Fruit fly (Drosophila melanogaster): ENCODE results near the gene Teh4.

Teh4 gene

DNA sequence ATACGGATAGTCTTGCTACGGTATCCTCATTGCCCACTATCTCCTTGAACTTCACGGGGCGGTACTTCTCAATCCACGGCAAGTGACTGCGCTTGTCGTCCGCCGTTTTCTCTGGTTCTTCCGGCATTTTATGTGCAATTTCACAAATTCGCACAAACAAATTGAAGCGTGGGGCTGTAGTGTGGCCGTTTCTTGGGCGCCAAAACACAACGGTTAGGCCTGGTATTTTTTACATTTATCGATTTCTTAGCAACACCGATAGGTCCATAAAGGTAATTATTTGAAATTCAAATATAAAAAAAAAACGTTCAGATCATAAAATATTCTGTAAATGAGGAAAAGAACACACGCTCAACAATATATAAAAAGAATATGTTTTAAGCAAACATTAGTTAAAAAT lies 42.2 kb downstream of the Teh4 start, which contains the start of gene RfC4:
Gene RfC4 (minus strand): TSS at position 182 of the 400 bp plus-strand sequence.
- TF ChIP-seq CrebA (GFP tag; optimal IDR thresholded peaks at IDR 0.05; ENCODE audit: borderline replicate concordance) (no peak), psq (GFP tag; optimal IDR thresholded peaks at IDR 0.05) (no peak), dsf (GFP tag; optimal IDR thresholded peaks at IDR 0.05; ENCODE audit: borderline replicate concordance) (no peak)

DNA sequence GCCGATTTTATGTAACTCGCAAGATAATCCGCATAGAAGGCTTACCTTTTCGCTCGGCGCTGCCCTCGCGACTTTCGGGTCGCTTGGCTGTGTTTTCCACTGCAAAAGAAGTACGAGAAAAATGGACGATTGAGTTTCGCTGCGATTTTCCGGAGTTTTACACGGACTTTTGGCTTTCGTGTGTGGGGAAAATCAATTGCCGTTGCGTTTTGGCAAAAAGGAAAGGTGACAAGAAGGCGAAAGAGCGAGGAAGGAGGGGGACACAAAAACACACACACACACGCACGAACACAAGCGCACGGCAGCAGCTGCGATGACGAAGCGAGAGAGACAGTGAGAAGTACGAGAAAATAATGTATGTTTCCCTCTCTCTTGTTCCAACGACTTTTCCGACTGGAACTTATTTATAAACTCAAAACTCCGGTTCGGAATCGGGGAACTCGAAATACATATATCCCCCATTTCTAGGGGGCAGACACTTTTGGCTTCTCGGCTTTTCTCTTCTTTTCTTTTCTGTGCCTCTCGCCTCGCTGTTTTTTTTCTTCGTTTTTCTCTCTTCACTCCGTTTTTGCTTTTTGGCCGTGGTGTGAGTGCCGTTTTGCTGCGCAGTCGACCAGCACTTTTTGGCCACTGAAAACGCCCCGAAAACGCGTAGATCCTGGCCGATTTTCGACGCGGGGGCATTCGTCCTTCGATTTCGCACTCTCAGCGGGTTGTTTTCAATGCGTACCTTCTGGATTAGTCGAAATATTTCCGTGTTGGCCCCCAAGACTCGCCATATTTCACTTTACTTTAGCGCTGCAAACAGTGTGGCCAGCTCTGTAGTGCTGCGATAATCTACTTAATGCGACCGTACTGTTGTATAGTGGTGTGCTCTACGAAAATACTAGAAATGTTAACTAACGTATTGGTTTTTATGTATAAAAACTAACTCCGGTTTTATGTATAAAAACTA lies 44.1 kb downstream of the Teh4 start, which contains the start of gene ens:
Gene ens (minus strand): TSS at position 827 of the 955 bp plus-strand sequence.
- TF ChIP-seq CrebA (GFP tag; optimal IDR thresholded peaks at IDR 0.05; ENCODE audit: borderline replicate concordance) (no peak), psq (GFP tag; optimal IDR thresholded peaks at IDR 0.05) (peak; percentile 88), Dfd (GFP tag; optimal IDR thresholded peaks at IDR 0.05) (no peak), Dif (GFP tag; optimal IDR thresholded peaks at IDR 0.05; ENCODE audit: partially characterized antibody) (peak; percentile 33), sv (GFP tag; optimal IDR thresholded peaks at IDR 0.05) (no peak)

DNA sequence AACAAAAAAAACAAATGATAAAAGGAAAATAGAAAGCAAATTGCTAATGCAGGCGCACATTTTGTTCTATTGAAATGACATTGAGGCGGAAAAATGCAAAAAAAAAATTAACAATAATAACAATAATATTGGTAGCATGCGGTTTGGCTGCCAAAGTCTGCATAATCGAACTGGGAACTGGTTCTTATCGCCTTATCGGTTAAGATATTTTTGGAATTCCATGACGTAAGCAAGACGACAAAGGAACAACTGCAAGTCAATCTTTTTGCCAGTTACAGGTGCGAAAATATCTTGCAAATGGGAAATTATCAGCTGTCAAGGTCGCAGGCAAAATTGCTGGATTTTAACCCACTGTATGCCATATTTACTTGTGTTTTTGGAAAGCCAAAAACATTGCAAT lies 45.5 kb downstream of the Teh4 start:
- TF ChIP-seq Abd-B (GFP tag; optimal IDR thresholded peaks at IDR 0.05) = no peak
- TF ChIP-seq Hr78 (GFP tag; optimal IDR thresholded peaks at IDR 0.05) = no peak
- no peak for TF ChIP-seq Vsx2 (GFP tag; optimal IDR thresholded peaks at IDR 0.05; ENCODE audit: partially characterized antibody)
- TF ChIP-seq lola (GFP tag; optimal IDR thresholded peaks at IDR 0.05) = no peak
- no peak for TF ChIP-seq N (GFP tag; optimal IDR thresholded peaks at IDR 0.05)

DNA sequence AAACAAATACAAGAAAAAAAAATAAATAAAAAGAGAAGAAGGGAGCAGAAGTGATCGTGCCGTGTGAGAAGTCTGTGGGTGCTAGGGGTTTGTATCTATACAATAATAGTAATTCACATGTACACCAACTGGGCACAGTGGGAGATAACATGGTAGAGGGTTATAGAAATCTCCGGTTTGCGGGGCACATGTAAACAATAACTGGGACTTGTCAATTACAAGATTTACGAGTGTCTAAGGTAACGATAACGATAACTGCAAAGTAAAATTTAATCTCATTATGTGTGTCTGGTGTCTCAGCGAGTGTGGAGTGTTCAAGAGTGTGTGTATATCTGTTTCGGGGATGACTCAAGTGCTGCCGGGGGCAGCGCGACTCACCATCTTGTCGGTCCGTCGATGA lies 47.3 kb downstream of the Teh4 start:
- TF ChIP-seq Vsx2 (GFP tag; optimal IDR thresholded peaks at IDR 0.05; ENCODE audit: partially characterized antibody) (no peak), dl (GFP tag; optimal IDR thresholded peaks at IDR 0.05; ENCODE audit: insufficient read depth in 1 of 2, partially characterized antibody in 2 of 2) (no peak), Dif (GFP tag; optimal IDR thresholded peaks at IDR 0.05; ENCODE audit: partially characterized antibody) (no peak), Myc (optimal IDR thresholded peaks at IDR 0.05) (no peak), N (GFP tag; optimal IDR thresholded peaks at IDR 0.05) (no peak), psq (GFP tag; optimal IDR thresholded peaks at IDR 0.05) (no peak), woc (GFP tag; optimal IDR thresholded peaks at IDR 0.05) (no peak), Rel (GFP tag; optimal IDR thresholded peaks at IDR 0.05) (no peak), Rel (tag; optimal IDR thresholded peaks at IDR 0.05) (no peak), Jra (GFP tag; optimal IDR thresholded peaks at IDR 0.05) (no peak), sage (GFP tag; optimal IDR thresholded peaks at IDR 0.05) (no peak), usp (GFP tag; optimal IDR thresholded peaks at IDR 0.05) (no peak)

DNA sequence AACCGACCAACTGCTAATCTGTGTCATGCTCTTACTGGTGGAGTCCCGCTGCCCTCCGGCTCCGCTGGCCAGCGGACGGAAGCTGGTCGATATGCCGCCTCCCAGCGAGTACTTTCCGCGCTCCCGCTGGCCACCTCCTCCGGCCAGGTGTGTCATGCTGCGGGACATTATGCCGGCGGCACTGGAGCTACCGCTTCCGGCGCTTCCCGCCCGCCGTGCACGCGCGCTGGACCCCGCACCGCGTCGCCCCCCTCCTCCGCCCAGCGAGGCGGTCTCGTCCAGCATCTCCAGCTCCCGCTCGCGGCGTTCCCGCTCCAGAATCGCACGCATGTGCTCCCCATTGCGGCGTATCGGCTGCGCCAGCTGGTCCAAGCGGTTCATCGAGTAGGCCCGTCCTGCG lies 49.5 kb downstream of the Teh4 start:
- TF ChIP-seq Dfd (GFP tag; optimal IDR thresholded peaks at IDR 0.05) (peak; percentile 92), Mio (GFP tag; optimal IDR thresholded peaks at IDR 0.05) (no peak)

DNA sequence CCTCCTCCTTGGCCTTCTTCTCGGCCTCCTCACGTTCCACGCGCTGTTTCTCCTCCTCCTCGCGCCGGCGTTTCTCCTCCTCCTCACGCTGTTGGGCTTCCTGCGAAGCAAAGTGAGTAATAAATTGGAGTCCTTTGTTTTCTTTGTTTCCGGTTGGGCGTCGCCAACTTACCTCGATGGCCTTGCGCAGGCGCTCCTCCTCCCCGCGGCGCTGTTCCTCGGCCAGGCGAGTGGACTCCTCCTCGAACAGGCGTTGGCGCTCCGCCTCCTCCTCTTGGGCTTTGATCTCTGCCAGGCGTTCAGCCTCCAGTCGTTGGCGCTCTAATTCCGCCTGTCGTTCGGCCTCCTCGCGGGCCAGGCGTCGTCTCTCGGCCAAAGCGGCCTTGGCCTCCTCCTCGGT lies 52.4 kb downstream of the Teh4 start:
- no peak for TF ChIP-seq br (GFP tag; optimal IDR thresholded peaks at IDR 0.05)
- TF ChIP-seq ey (GFP tag; optimal IDR thresholded peaks at IDR 0.05) = no peak
- TF ChIP-seq sage (GFP tag; optimal IDR thresholded peaks at IDR 0.05) = no peak
- TF ChIP-seq sv (GFP tag; optimal IDR thresholded peaks at IDR 0.05) = no peak
- no peak for TF ChIP-seq h (GFP tag; optimal IDR thresholded peaks at IDR 0.05)
- TF ChIP-seq Jra (GFP tag; optimal IDR thresholded peaks at IDR 0.05) = no peak
- no peak for TF ChIP-seq dmrt93B (GFP tag; optimal IDR thresholded peaks at IDR 0.05)
- no peak for TF ChIP-seq pan (optimal IDR thresholded peaks at IDR 0.05)
- no peak for TF ChIP-seq Abd-B (GFP tag; optimal IDR thresholded peaks at IDR 0.05)
- TF ChIP-seq brk (GFP tag; optimal IDR thresholded peaks at IDR 0.05) = no peak
- no peak for TF ChIP-seq Hr83 (GFP tag; optimal IDR thresholded peaks at IDR 0.05; ENCODE audit: poor library complexity, severe bottlenecking)

Measured in whole organism, wandering third instar larva.